Fruit fly (Drosophila melanogaster): Measurements from ENCODE around the gene CG3527.

CG3527 gene

dm6 chrX:4503542-4503941 is 48.2 kb upstream of the CG3527 start (continued):
- TF ChIP-seq Aef1 (GFP tag; IDR thresholded peaks at IDR 0.05), result no peak
- peak; percentile 34 for TF ChIP-seq CG18599 (GFP tag; optimal IDR thresholded peaks at IDR 0.05)
- TF ChIP-seq CG1603 (tag; optimal IDR thresholded peaks at IDR 0.05), result peak; percentile 19
- no peak for TF ChIP-seq MTF-1 (GFP tag; optimal IDR thresholded peaks at IDR 0.05; ENCODE audit: borderline replicate concordance)
- TF ChIP-seq cwo (GFP tag; optimal IDR thresholded peaks at IDR 0.05), result no peak
- TF ChIP-seq esg (GFP tag; conservative IDR thresholded peaks at IDR 0.05), result no peak
- TF ChIP-seq Spps (tag; optimal IDR thresholded peaks at IDR 0.05), result no peak
- TF ChIP-seq CG33557 (GFP tag; optimal IDR thresholded peaks at IDR 0.05), result no peak
- TF ChIP-seq Mes4 (GFP tag; optimal IDR thresholded peaks at IDR 0.05), result no peak
- no peak for TF ChIP-seq cad (GFP tag; optimal IDR thresholded peaks at IDR 0.05)
- TF ChIP-seq CG4404 (GFP tag; IDR thresholded peaks at IDR 0.05), result no peak
- TF ChIP-seq stc (GFP tag; IDR thresholded peaks at IDR 0.05), result no peak
- 0 out of 3 replicates have a peak, but pooled peaks have one; percentile 25 for TF ChIP-seq ci (GFP tag; IDR thresholded peaks at IDR 0.05)
- no peak for TF ChIP-seq onecut (GFP tag; IDR thresholded peaks at IDR 0.05)
- TF ChIP-seq gce (GFP tag; IDR thresholded peaks at IDR 0.05), result no peak
- no peak for TF ChIP-seq Stat92E (GFP tag; optimal IDR thresholded peaks at IDR 0.05)
- TF ChIP-seq D (optimal IDR thresholded peaks at IDR 0.05), result no peak
- TF ChIP-seq D (GFP tag; optimal IDR thresholded peaks at IDR 0.05), result no peak
- no peak for TF ChIP-seq CG34224 (GFP tag; IDR thresholded peaks at IDR 0.05; ENCODE audit: partially characterized antibody)
- TF ChIP-seq lmd (GFP tag; IDR thresholded peaks at IDR 0.05), result no peak
- TF ChIP-seq CG11504 (tag; optimal IDR thresholded peaks at IDR 0.05), result peak; percentile 6
- TF ChIP-seq CG2678 (tag; optimal IDR thresholded peaks at IDR 0.05), result peak; percentile 2
- TF ChIP-seq nau (GFP tag; optimal IDR thresholded peaks at IDR 0.05), result no peak
- TF ChIP-seq chn (GFP tag; optimal IDR thresholded peaks at IDR 0.05), result no peak
- TF ChIP-seq row (GFP tag; IDR thresholded peaks at IDR 0.05), result 0 out of 3 replicates have a peak, but pooled peaks have one; percentile 34
- TF ChIP-seq nom (GFP tag; optimal IDR thresholded peaks at IDR 0.05), result no peak
- TF ChIP-seq CG5180 (GFP tag; optimal IDR thresholded peaks at IDR 0.05), result no peak
- TF ChIP-seq Blimp-1 (GFP tag; optimal IDR thresholded peaks at IDR 0.05), result no peak
- TF ChIP-seq psq (GFP tag; optimal IDR thresholded peaks at IDR 0.05), result no peak
- TF ChIP-seq CG11456 (GFP tag; IDR thresholded peaks at IDR 0.05), result 0 out of 3 replicates have a peak, but pooled peaks have one; percentile 25
- 0 out of 3 replicates have a peak, but pooled peaks have one; percentile 30 for TF ChIP-seq dysf (GFP tag; IDR thresholded peaks at IDR 0.05)
- TF ChIP-seq Dek (tag; optimal IDR thresholded peaks at IDR 0.05), result no peak
- TF ChIP-seq gem (tag; optimal IDR thresholded peaks at IDR 0.05), result peak; percentile 28
- TF ChIP-seq Hmr (GFP tag; optimal IDR thresholded peaks at IDR 0.05), result peak; percentile 4
- TF ChIP-seq CG15479 (GFP tag; optimal IDR thresholded peaks at IDR 0.05), result no peak
- peak; percentile 10 for TF ChIP-seq dmrt99B (tag; optimal IDR thresholded peaks at IDR 0.05)

- TF ChIP-seq sens (GFP tag), result peak; percentile 73
- no peak for TF ChIP-seq CG34422 (GFP tag; IDR thresholded peaks at IDR 0.05)
- no peak for TF ChIP-seq Fer3 (tag; optimal IDR thresholded peaks at IDR 0.05)
- no peak for TF ChIP-seq fu2 (GFP tag; optimal IDR thresholded peaks at IDR 0.05)
- TF ChIP-seq ssp (GFP tag; IDR thresholded peaks at IDR 0.05), result no peak
- TF ChIP-seq MTF-1 (GFP tag; optimal IDR thresholded peaks at IDR 0.05; ENCODE audit: borderline replicate concordance), result no peak
- peak; percentile 72 for TF ChIP-seq Med (GFP tag)
- no peak for TF ChIP-seq tna (GFP tag; IDR thresholded peaks at IDR 0.05; ENCODE audit: partially characterized antibody)
- TF ChIP-seq CG32532 (GFP tag; IDR thresholded peaks at IDR 0.05), result no peak
- no peak for TF ChIP-seq ac (GFP tag; optimal IDR thresholded peaks at IDR 0.05)
- TF ChIP-seq kni (GFP tag; optimal IDR thresholded peaks at IDR 0.05), result no peak
- TF ChIP-seq da (GFP tag; optimal IDR thresholded peaks at IDR 0.05), result no peak
- no peak for TF ChIP-seq CG8478 (optimal IDR thresholded peaks at IDR 0.05)
- no peak for TF ChIP-seq CG2202 (tag; optimal IDR thresholded peaks at IDR 0.05)
- TF ChIP-seq CG17328 (GFP tag; IDR thresholded peaks at IDR 0.05), result peak; percentile 43; the same call in 1 of the 2 replicates
- no peak for TF ChIP-seq Awh (GFP tag; IDR thresholded peaks at IDR 0.05)
- no peak for TF ChIP-seq CG13296 (GFP tag; optimal IDR thresholded peaks at IDR 0.05)
- no peak for TF ChIP-seq MESR4 (GFP tag; optimal IDR thresholded peaks at IDR 0.05)
Observed at dm6 chrX:4505318-4505717, 46.5 kb upstream of the CG3527 start.
